Worm (Caenorhabditis elegans): ENCODE data around the gene sra-29.

- TF ChIP-seq madf-2 (tag; optimal IDR thresholded peaks at IDR 0.05) (no peak), dve-1 (tag; optimal IDR thresholded peaks at IDR 0.05) (no peak), ceh-31 (tag; optimal IDR thresholded peaks at IDR 0.05) (no peak), lin-11 (tag; optimal IDR thresholded peaks at IDR 0.05) (no peak), ttx-3 (tag; optimal IDR thresholded peaks at IDR 0.05) (no peak), elt-2 (tag; optimal IDR thresholded peaks at IDR 0.05) (no peak), elt-4 (tag; optimal IDR thresholded peaks at IDR 0.05) (no peak), pqm-1 (tag; optimal IDR thresholded peaks at IDR 0.05) (no peak), nhr-11 (tag; optimal IDR thresholded peaks at IDR 0.05) (no peak), zip-5 (tag; optimal IDR thresholded peaks at IDR 0.05) (no peak)
These were observed 15.5 kb upstream of the sra-29 start for ce11 chrII:6591000-6591399.

Data from whole organism, late embryonic.